Fruit fly (Drosophila melanogaster) whole organism, wandering third instar larva: ENCODE results near the gene CG33177.

Experiments used
- Hr78 ChIP-seq: fragments of >200 bp; optimal IDR thresholded peaks from 2 replicates; lab custom pipeline; 2017; ENCODE audit warnings: missing biosample characterization, missing genetic modification characterization
- Vsx2 ChIP-seq: fragments of 200-300, 225-300 bp; sonication (Bioruptor generic); optimal IDR thresholded peaks from 2 replicates; lab custom pipeline; 2018; ENCODE audit warnings: missing biosample characterization, missing genetic modification characterization; ENCODE audit not compliant: partially characterized antibody
- lola ChIP-seq: fragments of >200 bp; optimal IDR thresholded peaks from 2 replicates; lab custom pipeline; 2017; ENCODE audit warnings: missing biosample characterization, missing genetic modification characterization

DNA sequence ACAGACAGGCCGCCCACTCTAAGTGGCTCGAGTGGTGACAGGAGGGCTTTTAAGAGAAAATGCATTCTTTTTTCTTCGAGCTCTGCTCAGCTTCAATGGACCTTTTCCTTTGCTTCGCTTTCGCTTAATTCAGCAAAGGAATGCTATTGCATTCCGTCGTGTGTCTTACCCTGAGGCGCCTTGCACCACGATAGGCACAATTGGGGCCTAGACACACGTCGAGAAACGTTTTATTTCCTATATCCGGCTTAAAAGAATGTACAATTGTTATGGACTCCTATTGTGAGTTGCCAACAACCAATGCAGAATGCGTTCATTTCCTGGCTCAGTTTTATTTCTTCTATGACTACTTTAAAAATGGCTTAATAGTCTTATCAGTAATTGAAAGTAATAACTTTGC is 10.0 kb downstream of the CG33177 start:
- TF ChIP-seq Hr78 (GFP tag; lab: Kevin White, UChicago) (no peak), Vsx2 (GFP tag; lab: Kevin White, UChicago) (peak; percentile 82), lola (GFP tag; lab: Kevin White, UChicago) (no peak)
